Fruit fly (Drosophila melanogaster): ENCODE results near the gene eag.

dm6 chrX:15028152-15028551 lies 72.9 kb downstream of the eag start:
- TF ChIP-seq CG10654 (GFP tag; optimal IDR thresholded peaks at IDR 0.05) (no peak), Blimp-1 (GFP tag; optimal IDR thresholded peaks at IDR 0.05) (no peak), lbe (GFP tag; optimal IDR thresholded peaks at IDR 0.05) (no peak), CG11093 (GFP tag; IDR thresholded peaks at IDR 0.05) (no peak), CG10267 (tag; optimal IDR thresholded peaks at IDR 0.05) (no peak), HHEX (GFP tag; optimal IDR thresholded peaks at IDR 0.05) (no peak), CG17361 (GFP tag; IDR thresholded peaks at IDR 0.05) (no peak), Hr78 (GFP tag; optimal IDR thresholded peaks at IDR 0.05) (no peak), Med (GFP tag) (peak; percentile 6), BtbVII (GFP tag; optimal IDR thresholded peaks at IDR 0.05) (no peak), tll (GFP tag; optimal IDR thresholded peaks at IDR 0.05) (no peak), Lim3 (GFP tag; IDR thresholded peaks at IDR 0.05) (no peak)
